Worm (Caenorhabditis elegans): ENCODE data around the gene Y17G7B.12.

Y17G7B.12 gene

ce11 chrII:12039039-12039438 is 15.4 kb downstream of the Y17G7B.12 start, which contains the start of gene tpi-1:
TSS of gene tpi-1 (minus strand) at chrII:12039139.
- TF ChIP-seq nhr-85 (tag) (peak; percentile 62), swsn-7 (tag; optimal IDR thresholded peaks at IDR 0.05) (no peak), nhr-84 (tag; optimal IDR thresholded peaks at IDR 0.05) (no peak), ceh-8 (GFP tag; optimal IDR thresholded peaks at IDR 0.05) (no peak), sox-4 (tag; optimal IDR thresholded peaks at IDR 0.05) (no peak)

ce11 chrII:12040167-12040566 is 16.5 kb downstream of the Y17G7B.12 start:
- TF ChIP-seq mdl-1 (tag; optimal IDR thresholded peaks at IDR 0.05) (peak in 1 of 2 experiments; percentile 33), unc-62 (GFP tag; optimal IDR thresholded peaks at IDR 0.05) (no peak), dsc-1 (tag; optimal IDR thresholded peaks at IDR 0.05) (peak; percentile 14), vab-15 (tag; optimal IDR thresholded peaks at IDR 0.05) (no peak), sup-37 (GFP tag; optimal IDR thresholded peaks at IDR 0.05) (no peak), fkh-10 (GFP tag; optimal IDR thresholded peaks at IDR 0.05) (no peak), rnt-1 (tag; optimal IDR thresholded peaks at IDR 0.05) (no peak), ceh-88 (GFP tag; IDR thresholded peaks at IDR 0.05) (no peak), nhr-12 (tag; optimal IDR thresholded peaks at IDR 0.05) (no peak), ces-1 (GFP tag; optimal IDR thresholded peaks at IDR 0.05) (no peak), egl-13 (tag; optimal IDR thresholded peaks at IDR 0.05) (no peak), blmp-1 (tag; optimal IDR thresholded peaks at IDR 0.05) (peak; percentile 83), xbp-1 (tag; optimal IDR thresholded peaks at IDR 0.05) (peak; percentile 13), nhr-47 (tag; optimal IDR thresholded peaks at IDR 0.05) (peak; percentile 61), pax-3 (tag; optimal IDR thresholded peaks at IDR 0.05) (no peak), ceh-8 (GFP tag; optimal IDR thresholded peaks at IDR 0.05) (no peak), sptf-1 (tag; optimal IDR thresholded peaks at IDR 0.05) (no peak), lsy-2 (tag; optimal IDR thresholded peaks at IDR 0.05) (peak; percentile 37 to 52), lin-35 (GFP tag; optimal IDR thresholded peaks at IDR 0.05) (peak; percentile 56 to 68), pag-3 (tag; optimal IDR thresholded peaks at IDR 0.05; ENCODE audit: borderline replicate concordance, insufficient read depth) (no peak), sox-4 (tag; optimal IDR thresholded peaks at IDR 0.05) (no peak), hlh-17 (GFP tag; optimal IDR thresholded peaks at IDR 0.05; ENCODE audit: borderline replicate concordance) (no peak), C04F5.9 (tag; optimal IDR thresholded peaks at IDR 0.05) (no peak), alr-1 (tag; optimal IDR thresholded peaks at IDR 0.05; ENCODE audit: borderline replicate concordance) (no peak), hlh-4 (tag; optimal IDR thresholded peaks at IDR 0.05) (no peak), unc-130 (tag; optimal IDR thresholded peaks at IDR 0.05) (peak; percentile 28), zip-4 (GFP tag; optimal IDR thresholded peaks at IDR 0.05) (no peak), unc-86 (tag; optimal IDR thresholded peaks at IDR 0.05) (no peak), fkh-8 (tag; optimal IDR thresholded peaks at IDR 0.05) (peak; percentile 50), efl-3 (GFP tag; optimal IDR thresholded peaks at IDR 0.05) (no peak), swsn-7 (tag; optimal IDR thresholded peaks at IDR 0.05) (peak; percentile 48), C16A3.4 (tag; optimal IDR thresholded peaks at IDR 0.05) (peak; percentile 27), elt-3 (tag; optimal IDR thresholded peaks at IDR 0.05) (peak in 3 of 6 experiments; percentile 49 to 70 (median 50)), mef-2 (tag; optimal IDR thresholded peaks at IDR 0.05) (no peak), F16B12.6 (tag; optimal IDR thresholded peaks at IDR 0.05) (peak; percentile 36), mep-1 (tag; optimal IDR thresholded peaks at IDR 0.05) (peak; percentile 71), ceh-63 (GFP tag; optimal IDR thresholded peaks at IDR 0.05) (no peak), elt-2 (tag; optimal IDR thresholded peaks at IDR 0.05) (peak; percentile 51), snu-23 (GFP tag; optimal IDR thresholded peaks at IDR 0.05) (peak; percentile 80), hpl-2 (GFP tag; optimal IDR thresholded peaks at IDR 0.05) (no peak), ztf-11 (tag; optimal IDR thresholded peaks at IDR 0.05) (no peak), irx-1 (tag; optimal IDR thresholded peaks at IDR 0.05) (no peak), tbx-2 (tag; optimal IDR thresholded peaks at IDR 0.05) (peak; percentile 40), unc-98 (GFP tag; IDR thresholded peaks at IDR 0.05) (no peak), nhr-85 (tag) (peak; percentile 73), nhr-77 (tag; optimal IDR thresholded peaks at IDR 0.05) (peak; percentile 20), ceh-90 (tag; optimal IDR thresholded peaks at IDR 0.05) (no peak), lin-13 (GFP tag; optimal IDR thresholded peaks at IDR 0.05) (no peak), tlp-1 (tag; optimal IDR thresholded peaks at IDR 0.05) (no peak)

Data from whole organism, L1 larva.